Worm (Caenorhabditis elegans) whole organism, young adult: ENCODE data around the gene mcm-3.

Experiments used
- lin-40 ChIP-seq: sonication (generic microtip); optimal IDR thresholded peaks from 2 replicates; lab custom pipeline; 2016; ENCODE audit warnings: missing genetic modification characterization, mild to moderate bottlenecking, missing compliant biosample characterization, missing genotype, missing genetic modification reagents
- nfya-1 ChIP-seq: sonication (generic microtip); optimal IDR thresholded peaks from 2 replicates; lab custom pipeline; 2017; ENCODE audit warnings: antibody characterized with exemption, missing compliant biosample characterization, missing genetic modification characterization, borderline replicate concordance; ENCODE audit not compliant: insufficient read depth
- repo-1 ChIP-seq: sonication (generic microtip); optimal IDR thresholded peaks from 2 replicates; lab custom pipeline; 2017; ENCODE audit warnings: mild to moderate bottlenecking, missing genetic modification characterization, missing compliant biosample characterization

DNA sequence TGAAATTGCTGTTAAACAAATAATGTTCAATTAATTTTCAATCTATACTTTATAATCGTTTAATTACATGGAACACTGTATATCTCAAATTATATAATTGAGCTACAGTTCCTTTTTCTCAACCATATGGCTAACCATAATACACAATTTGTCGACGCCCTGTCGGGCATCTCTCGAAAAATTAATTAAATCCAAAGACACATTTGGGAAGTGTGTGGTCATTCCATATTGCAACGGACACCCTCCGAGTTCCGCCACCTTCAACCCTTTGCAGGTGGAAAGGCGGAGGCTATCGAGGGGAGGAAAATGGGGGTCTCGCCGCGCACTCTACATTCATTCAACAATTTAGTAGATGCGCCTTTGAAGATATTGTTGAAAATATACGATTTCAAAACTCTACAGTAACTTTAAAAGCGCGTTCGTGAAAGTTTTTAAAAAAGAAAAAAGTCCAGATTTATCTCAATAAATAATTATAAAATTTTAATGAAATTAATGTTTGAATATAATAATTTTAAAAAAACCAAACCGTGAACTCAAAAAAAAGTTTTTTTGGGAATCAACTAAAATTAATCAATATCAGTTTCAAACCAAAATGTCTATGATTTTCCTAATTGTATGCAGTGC, 30.4 kb downstream of the mcm-3 start, which contains the start of gene F14H8.8:
- TF ChIP-seq repo-1, result no peak
- TF ChIP-seq lin-40, result no peak
- no peak for TF ChIP-seq nfya-1 (tag; lab: Kevin White, UChicago)
